Worm (Caenorhabditis elegans) whole organism, early embryonic: ENCODE results near the gene Y38E10A.8.
"Not testable (repeated sequence)": the region's sequence is repeated elsewhere in the genome, so short reads cannot be mapped to it uniquely, and the experiment has no call there.

Experiments used
- B0310.2 ChIP-seq: sonication (generic microtip); optimal IDR thresholded peaks from 2 replicates; lab custom pipeline; 2016; ENCODE audit warnings: mild to moderate bottlenecking, missing genetic modification characterization, missing compliant biosample characterization
- F13C5.2 ChIP-seq: sonication (generic microtip); optimal IDR thresholded peaks from 2 replicates; lab custom pipeline; 2017; ENCODE audit warnings: mild to moderate bottlenecking, missing genetic modification characterization, inconsistent platforms, missing compliant biosample characterization
- aly-1 ChIP-seq: sonication (generic microtip); optimal IDR thresholded peaks from 2 replicates; lab custom pipeline; 2016; ENCODE audit warnings: missing genetic modification characterization, missing compliant biosample characterization
- ama-1 ChIP-seq: fragments of 150-350 bp; optimal IDR thresholded peaks from 2 replicates; lab custom pipeline; 2014
- ceh-36 ChIP-seq: sonication (generic microtip); optimal IDR thresholded peaks from 2 replicates; lab custom pipeline; 2016; ENCODE audit warnings: missing genetic modification characterization, inconsistent platforms, missing compliant biosample characterization
- ets-7 ChIP-seq: sonication (generic microtip); optimal IDR thresholded peaks from 2 replicates; lab custom pipeline; 2016; ENCODE audit warnings: missing genotype, missing genetic modification characterization, missing compliant biosample characterization
- flt-1 ChIP-seq: fragments of 200-800 bp; sonication (Bioruptor generic); IDR thresholded peaks from 2 replicates; pipeline ENCODE4 v1.3.6; 2022; ENCODE audit warnings: missing genetic modification characterization, missing compliant biosample characterization
- hnd-1 ChIP-seq: sonication (generic microtip); optimal IDR thresholded peaks from 2 replicates; lab custom pipeline; 2016; ENCODE audit warnings: missing genetic modification characterization, missing compliant biosample characterization
- pes-1 ChIP-seq: fragments of 200-800 bp; sonication (Bioruptor generic); IDR thresholded peaks from 2 replicates; pipeline ENCODE4 v1.3.6; 2022; ENCODE audit warnings: missing genetic modification reagents, missing genetic modification characterization, missing compliant biosample characterization
- sea-1 ChIP-seq: fragments of 200-800 bp; sonication (Bioruptor generic); conservative IDR thresholded peaks from 2 replicates; pipeline ENCODE4 v1.3.6; 2022; ENCODE audit warnings: missing genetic modification characterization, missing compliant biosample characterization
- tbx-11 ChIP-seq: fragments of 200-800 bp; sonication (Bioruptor generic); IDR thresholded peaks from 2 replicates; pipeline ENCODE4 v1.3.6; 2022; ENCODE audit warnings: missing genetic modification characterization, missing compliant biosample characterization
- tbx-37 ChIP-seq: fragments of 200-800 bp; sonication (Bioruptor generic); conservative IDR thresholded peaks from 2 replicates; pipeline ENCODE4 v1.3.6; 2022; ENCODE audit warnings: missing genetic modification reagents, missing genetic modification characterization, missing compliant biosample characterization

DNA sequence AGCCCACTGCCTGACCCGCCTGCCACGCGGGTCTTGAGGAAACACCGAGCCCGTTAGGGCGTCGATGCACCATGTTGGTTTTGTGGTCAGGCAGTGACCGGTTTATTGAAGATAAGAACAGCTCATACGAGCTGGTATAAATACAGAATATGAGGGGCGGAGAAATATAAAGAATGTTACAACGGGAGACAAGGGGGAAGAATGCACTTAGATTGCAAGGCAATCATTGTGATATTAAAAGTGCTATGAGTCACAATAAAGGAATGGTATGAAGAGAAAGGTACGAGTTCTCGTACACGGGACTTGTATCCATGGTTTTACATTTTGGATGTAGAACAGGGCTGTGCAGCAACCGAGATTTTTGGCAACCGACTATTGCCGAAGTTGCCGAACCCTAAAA is 17.4 kb downstream of the Y38E10A.8 start, which contains the start of gene Y38E10A.14:
- TF ChIP-seq flt-1; sea-1 (GFP tag; lab: Robert Waterston, UW); ama-1; tbx-37 (GFP tag; lab: Robert Waterston, UW); F13C5.2 (tag; lab: Kevin White, UChicago); aly-1 (tag; lab: Kevin White, UChicago); tbx-11 (GFP tag; lab: Robert Waterston, UW); B0310.2; ceh-36; ets-7 (tag; lab: Kevin White, UChicago); hnd-1 (tag; lab: Kevin White, UChicago); pes-1 (GFP tag; lab: Robert Waterston, UW): not testable (repeated sequence)
